Worm (Caenorhabditis elegans) whole organism, L1 larva: ENCODE measurements around the gene F11A5.17.

Experiments used
- C16A3.4 ChIP-seq: fragments of 150-350 bp; optimal IDR thresholded peaks from 2 replicates; lab custom pipeline; 2014; ENCODE audit warnings: missing biosample characterization, missing genetic modification characterization
- F16B12.6 ChIP-seq: fragments of 150-350 bp; optimal IDR thresholded peaks from 2 replicates; lab custom pipeline; 2014; ENCODE audit warnings: missing biosample characterization, missing genetic modification characterization
- alr-1 ChIP-seq: fragments of 200-800 bp; sonication (Bioruptor generic); optimal IDR thresholded peaks from 2 replicates; lab custom pipeline; 2018; ENCODE audit warnings: borderline replicate concordance, mild to moderate bottlenecking, missing genetic modification characterization, missing compliant biosample characterization
- ama-1 ChIP-seq: fragments of 150-350 bp; optimal IDR thresholded peaks from 2 replicates; lab custom pipeline; 2014
- blmp-1 ChIP-seq: fragments of 150-350 bp; optimal IDR thresholded peaks from 2 replicates; lab custom pipeline; 2014; ENCODE audit warnings: missing biosample characterization, missing genetic modification characterization
- ceh-63 ChIP-seq: fragments of 200-800 bp; sonication (Bioruptor generic); optimal IDR thresholded peaks from 2 replicates; lab custom pipeline; 2018; ENCODE audit warnings: mild to moderate bottlenecking, missing genetic modification characterization, missing compliant biosample characterization
- ceh-90 ChIP-seq: sonication (generic microtip); optimal IDR thresholded peaks from 2 replicates; lab custom pipeline; 2016; ENCODE audit warnings: missing genetic modification characterization, missing compliant biosample characterization
- ces-1 ChIP-seq: fragments of 150-350 bp; optimal IDR thresholded peaks from 2 replicates; lab custom pipeline; 2014; ENCODE audit warnings: missing biosample characterization, missing genetic modification reagents, missing genetic modification characterization
- dpl-1 ChIP-seq, 3 experiments: fragments of 150-350 bp in 2 of 3; sonication (generic microtip) in 1 of 3; optimal IDR thresholded peaks; 2 replicates each; lab custom pipeline; 2014 to 2017; ENCODE audit warnings: missing biosample characterization in 3 of 3, missing genetic modification characterization in 3 of 3, missing genetic modification reagents in 3 of 3
- dsc-1 ChIP-seq: sonication (generic microtip); optimal IDR thresholded peaks from 2 replicates; lab custom pipeline; 2016; ENCODE audit warnings: mild to moderate bottlenecking, missing genetic modification characterization, missing compliant biosample characterization
- efl-1 ChIP-seq, 4 experiments: fragments of 150-350 bp; optimal IDR thresholded peaks in 3 of 4; peaks in 1 of 4; 1 replicate in 1 of 4; 2 replicates in 3 of 4; lab custom pipeline; 2014; ENCODE audit warnings: missing biosample characterization in 2 of 4, missing genetic modification characterization in 2 of 4, missing genetic modification reagents in 2 of 4
- efl-3 ChIP-seq: fragments of 200-800 bp; sonication (Bioruptor generic); optimal IDR thresholded peaks from 2 replicates; lab custom pipeline; 2018; ENCODE audit warnings: mild to moderate bottlenecking, missing genetic modification characterization, missing compliant biosample characterization
- egl-13 ChIP-seq: sonication (generic microtip); optimal IDR thresholded peaks from 2 replicates; lab custom pipeline; 2016; ENCODE audit warnings: missing genotype, missing genetic modification reagents, missing genetic modification characterization, missing compliant biosample characterization
- elt-2 ChIP-seq: sonication (generic microtip); optimal IDR thresholded peaks from 2 replicates; lab custom pipeline; 2016; ENCODE audit warnings: missing genetic modification characterization, mild to moderate bottlenecking, inconsistent platforms, missing compliant biosample characterization, missing genetic modification reagents
- elt-3 ChIP-seq, 6 experiments: fragments of 150-350 bp in 1 of 6; sonication (generic microtip); optimal IDR thresholded peaks; 2 replicates each; lab custom pipeline; 2017 to 2018; ENCODE audit warnings: missing biosample characterization in 6 of 6, missing genetic modification characterization in 6 of 6, inconsistent platforms in 1 of 6
- fkh-8 ChIP-seq: sonication (generic microtip); optimal IDR thresholded peaks from 2 replicates; lab custom pipeline; 2016; ENCODE audit warnings: mild to moderate bottlenecking, missing genetic modification characterization, missing compliant biosample characterization
- fos-1 ChIP-seq: fragments of 150-350 bp; optimal IDR thresholded peaks from 2 replicates; lab custom pipeline; 2014; ENCODE audit warnings: missing biosample characterization, missing genetic modification characterization
- grh-1 ChIP-seq: fragments of 200-800 bp; sonication (Bioruptor generic); IDR thresholded peaks from 2 replicates; pipeline ENCODE4 v1.3.6; 2022; ENCODE audit warnings: missing genetic modification reagents, missing genetic modification characterization, missing compliant biosample characterization
- hlh-17 ChIP-seq: fragments of 200-800 bp; sonication (Bioruptor generic); optimal IDR thresholded peaks from 2 replicates; lab custom pipeline; 2018; ENCODE audit warnings: missing genetic modification characterization, mild to moderate bottlenecking, missing compliant biosample characterization, moderate library complexity, borderline replicate concordance
- hlh-4 ChIP-seq: sonication (generic microtip); optimal IDR thresholded peaks from 2 replicates; lab custom pipeline; 2016; ENCODE audit warnings: mild to moderate bottlenecking, missing genetic modification characterization, missing compliant biosample characterization
- hpl-2 ChIP-seq: fragments of 150-350 bp; optimal IDR thresholded peaks from 2 replicates; lab custom pipeline; 2014; ENCODE audit warnings: missing biosample characterization, missing genetic modification reagents, missing genetic modification characterization
- lin-15B ChIP-seq: fragments of 150-350 bp; sonication (generic microtip); optimal IDR thresholded peaks from 3 replicates; lab custom pipeline; 2014; ENCODE audit warnings: missing biosample characterization, missing genetic modification characterization
- lir-3 ChIP-seq: sonication (generic microtip); optimal IDR thresholded peaks from 2 replicates; lab custom pipeline; 2016; ENCODE audit warnings: mild to moderate bottlenecking, missing genetic modification characterization, moderate library complexity, missing compliant biosample characterization; ENCODE audit not compliant: poor library complexity
- mef-2 ChIP-seq: fragments of 150-350 bp; optimal IDR thresholded peaks from 2 replicates; lab custom pipeline; 2014; ENCODE audit warnings: missing biosample characterization, missing genetic modification characterization
- nhr-12 ChIP-seq: sonication (generic microtip); optimal IDR thresholded peaks from 2 replicates; lab custom pipeline; 2017; ENCODE audit warnings: missing biosample characterization, missing genetic modification characterization
- nhr-47 ChIP-seq: sonication (generic microtip); optimal IDR thresholded peaks from 2 replicates; lab custom pipeline; 2016; ENCODE audit warnings: mild to moderate bottlenecking, missing genetic modification characterization, moderate library complexity, missing compliant biosample characterization
- nhr-76 ChIP-seq: sonication (generic microtip); optimal IDR thresholded peaks from 2 replicates; lab custom pipeline; 2017; ENCODE audit warnings: missing biosample characterization, missing genetic modification characterization
- pag-3 ChIP-seq: sonication (generic microtip); optimal IDR thresholded peaks from 2 replicates; lab custom pipeline; 2017; ENCODE audit warnings: missing genetic modification characterization, mild to moderate bottlenecking, missing compliant biosample characterization, antibody characterized with exemption, borderline replicate concordance; ENCODE audit not compliant: insufficient read depth
- rnt-1 ChIP-seq: sonication (generic microtip); optimal IDR thresholded peaks from 2 replicates; lab custom pipeline; 2016; ENCODE audit warnings: mild to moderate bottlenecking, missing genetic modification characterization, moderate library complexity, missing compliant biosample characterization
- snu-23 ChIP-seq: sonication (generic microtip); optimal IDR thresholded peaks from 2 replicates; lab custom pipeline; 2016; ENCODE audit warnings: missing genetic modification characterization, missing compliant biosample characterization
- sox-4 ChIP-seq: sonication (generic microtip); optimal IDR thresholded peaks from 2 replicates; lab custom pipeline; 2016; ENCODE audit warnings: missing genetic modification characterization, missing compliant biosample characterization
- sptf-1 ChIP-seq: fragments of 150-350 bp; optimal IDR thresholded peaks from 2 replicates; lab custom pipeline; 2014; ENCODE audit warnings: missing biosample characterization, missing genetic modification characterization
- sup-37 ChIP-seq: fragments of 200-800 bp; sonication (Bioruptor generic); optimal IDR thresholded peaks from 2 replicates; lab custom pipeline; 2018; ENCODE audit warnings: mild to moderate bottlenecking, missing genetic modification characterization, missing compliant biosample characterization
- unc-62 ChIP-seq: fragments of 150-350 bp; optimal IDR thresholded peaks from 2 replicates; lab custom pipeline; 2014; ENCODE audit warnings: missing biosample characterization, missing genetic modification reagents, missing genetic modification characterization
- unc-86 ChIP-seq: sonication (generic microtip); optimal IDR thresholded peaks from 2 replicates; lab custom pipeline; 2016; ENCODE audit warnings: missing genetic modification characterization, missing compliant biosample characterization
- unc-98 ChIP-seq: fragments of 200-800 bp; sonication (Bioruptor generic); IDR thresholded peaks from 2 replicates; pipeline ENCODE4 v1.3.6; 2022; ENCODE audit warnings: missing genetic modification characterization, missing compliant biosample characterization
- xbp-1 ChIP-seq: sonication (generic microtip); optimal IDR thresholded peaks from 2 replicates; lab custom pipeline; 2016; ENCODE audit warnings: missing genetic modification characterization, missing compliant biosample characterization
- ztf-11 ChIP-seq, 2 experiments: sonication (generic microtip); optimal IDR thresholded peaks; 2 replicates each; lab custom pipeline; 2016 to 2017; ENCODE audit warnings: missing genetic modification characterization in 2 of 2, missing biosample characterization in 1 of 2, missing compliant biosample characterization in 1 of 2

Gene F11A5.17

ce11 chrV:16190485-16190884 lies 11.3 kb upstream of the F11A5.17 start, which contains the start of gene srh-281:
Gene srh-281, plus strand, starts transcription at chrV:16190785.
- TF ChIP-seq sup-37 (GFP tag; lab: Kevin White, UChicago) (no peak), pag-3 (tag; lab: Kevin White, UChicago) (no peak), ztf-11 (tag; optimal IDR thresholded peaks at IDR 0.05; lab: Kevin White, UChicago) (no peak), sox-4 (tag; lab: Kevin White, UChicago) (no peak), rnt-1 (tag; lab: Kevin White, UChicago) (no peak)

ce11 chrV:16192114-16192513 lies 9.7 kb upstream of the F11A5.17 start, which contains the start of gene srh-279:
Gene srh-279, plus strand, starts transcription at chrV:16192414.
- TF ChIP-seq nhr-12 (tag; lab: Kevin White, UChicago) = no peak
- TF ChIP-seq hlh-4 (tag; lab: Kevin White, UChicago) = no peak
- TF ChIP-seq mef-2 = no peak
- TF ChIP-seq grh-1 (GFP tag; lab: Robert Waterston, UW) = no peak
- TF ChIP-seq unc-62 (GFP tag; lab: Kevin White, UChicago) = no peak
- TF ChIP-seq hpl-2 = no peak
- TF ChIP-seq lin-15B (tag; lab: Kevin White, UChicago) = no peak
- TF ChIP-seq C16A3.4 (tag; lab: Kevin White, UChicago) = no peak
- no peak for TF ChIP-seq sup-37 (GFP tag; lab: Kevin White, UChicago)
- TF ChIP-seq efl-3 (GFP tag; lab: Kevin White, UChicago) = no peak

- peak in 1 of 6 experiments; percentile 20 for TF ChIP-seq elt-3 (tag; optimal IDR thresholded peaks at IDR 0.05; lab: Kevin White, UChicago)
- peak; percentile 46 for TF ChIP-seq blmp-1 (tag; lab: Kevin White, UChicago)
- TF ChIP-seq dpl-1 (GFP tag; optimal IDR thresholded peaks at IDR 0.05; lab: Kevin White, UChicago) = no peak
Observed at ce11 chrV:16194639-16195038, 7.2 kb upstream of the F11A5.17 start, which contains the start of gene rabr-4. Gene rabr-4, plus strand, starts transcription at chrV:16194939.

DNA sequence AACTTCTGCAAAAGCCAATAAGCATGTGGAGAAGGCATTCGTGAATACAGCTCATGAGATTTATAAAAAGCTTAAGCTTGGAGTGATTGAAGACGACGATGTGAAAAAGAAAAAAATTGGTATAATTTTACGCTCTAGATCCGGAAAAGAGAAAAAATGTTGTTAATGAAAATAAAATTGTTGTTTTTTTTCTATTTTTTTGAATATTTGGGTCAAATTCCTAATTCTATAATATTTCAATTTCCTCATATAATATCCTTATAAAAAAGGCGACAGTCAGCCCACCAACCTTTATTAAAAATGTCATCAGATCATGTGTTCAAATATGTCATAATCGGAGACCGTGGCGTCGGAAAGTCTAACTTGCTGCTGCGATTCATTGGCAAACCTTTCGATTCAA lies 6.5 kb upstream of the F11A5.17 start, which contains the start of gene rabr-3:
TSS of gene rabr-3 (plus strand) at position 301 of the 400 bp plus-strand sequence.
- TF ChIP-seq rnt-1 (tag; lab: Kevin White, UChicago) (no peak), efl-1 (optimal IDR thresholded peaks at IDR 0.05; lab: Kevin White, UChicago) (no peak), efl-1 (GFP tag; optimal IDR thresholded peaks at IDR 0.05 in 1 of 2; lab: Kevin White, UChicago) (no peak), ceh-63 (GFP tag; lab: Kevin White, UChicago) (no peak), sptf-1 (tag; lab: Kevin White, UChicago) (no peak), alr-1 (tag; lab: Kevin White, UChicago) (no peak), hlh-17 (GFP tag; lab: Kevin White, UChicago) (no peak), ztf-11 (tag; optimal IDR thresholded peaks at IDR 0.05; lab: Kevin White, UChicago) (no peak)

DNA sequence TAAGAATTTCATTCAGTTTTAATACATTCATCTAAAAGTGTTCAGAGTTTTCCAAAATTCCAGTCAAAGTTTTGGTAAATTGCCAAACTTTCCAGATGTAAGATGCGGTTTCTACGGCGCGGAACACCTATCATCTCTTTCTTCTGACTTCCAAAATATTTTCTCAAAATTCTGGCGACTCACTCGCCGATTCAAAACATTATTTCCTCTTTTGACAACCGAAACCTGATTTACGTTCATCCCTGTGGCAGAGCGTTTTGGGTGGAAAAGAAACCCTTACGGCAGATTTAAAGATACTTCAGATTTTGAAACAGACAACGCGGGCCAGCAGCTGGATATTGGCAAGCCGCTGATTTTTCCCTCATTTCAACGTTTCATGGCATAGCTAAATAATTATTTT lies 3.8 kb upstream of the F11A5.17 start, which contains the start of gene F11A5.5:
TSS of gene F11A5.5 (plus strand) at position 301 of the 400 bp plus-strand sequence.
- TF ChIP-seq unc-62 (GFP tag; lab: Kevin White, UChicago) (no peak), xbp-1 (tag; lab: Kevin White, UChicago) (no peak), nhr-76 (no peak), hpl-2 (no peak), mef-2 (no peak), ceh-90 (tag; lab: Kevin White, UChicago) (no peak), lin-15B (tag; lab: Kevin White, UChicago) (no peak), egl-13 (tag; lab: Kevin White, UChicago) (no peak), ama-1 (lab: Kevin White, UChicago) (no peak), hlh-17 (GFP tag; lab: Kevin White, UChicago) (no peak)

DNA sequence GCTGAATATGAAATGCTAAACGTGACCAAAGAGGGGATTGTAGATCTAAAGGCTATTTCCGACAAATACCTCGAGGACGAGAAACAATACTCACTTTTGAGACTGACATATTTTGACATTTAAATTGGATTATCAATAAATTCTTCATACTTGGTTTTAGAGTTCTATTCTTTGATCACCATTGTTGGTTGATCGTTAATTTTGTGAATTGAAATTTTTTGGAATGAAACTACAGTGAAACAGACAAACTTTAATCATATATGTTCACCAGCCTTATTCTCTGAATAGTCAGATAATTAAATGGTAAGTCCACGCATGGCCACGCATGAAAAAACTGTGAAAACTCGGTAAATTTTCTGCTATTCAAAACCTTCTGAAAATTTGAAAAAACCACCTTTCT lies 788 bp downstream of the F11A5.17 start, which contains the start of gene F11A5.18:
TSS of gene F11A5.18 (plus strand) at position 301 of the 400 bp plus-strand sequence.
- TF ChIP-seq elt-3 (tag; optimal IDR thresholded peaks at IDR 0.05; lab: Kevin White, UChicago) (no peak), fkh-8 (no peak), snu-23 (GFP tag; lab: Kevin White, UChicago) (no peak), lir-3 (tag; lab: Kevin White, UChicago) (no peak), elt-2 (no peak), nhr-47 (tag; lab: Kevin White, UChicago) (no peak), ama-1 (lab: Kevin White, UChicago) (no peak), unc-86 (tag; lab: Kevin White, UChicago) (no peak), fos-1 (tag; lab: Kevin White, UChicago) (no peak), efl-3 (GFP tag; lab: Kevin White, UChicago) (no peak), dsc-1 (tag; lab: Kevin White, UChicago) (no peak), F16B12.6 (tag; lab: Kevin White, UChicago) (no peak), hlh-4 (tag; lab: Kevin White, UChicago) (no peak), ces-1 (GFP tag; lab: Kevin White, UChicago) (no peak), unc-98 (GFP tag; lab: Robert Waterston, UW) (no peak)
- TF ChIP-seq, all 84 proteins: peak for 0
